Worm (Caenorhabditis elegans): ENCODE measurements around the gene gop-3.

The gop-3 gene

DNA sequence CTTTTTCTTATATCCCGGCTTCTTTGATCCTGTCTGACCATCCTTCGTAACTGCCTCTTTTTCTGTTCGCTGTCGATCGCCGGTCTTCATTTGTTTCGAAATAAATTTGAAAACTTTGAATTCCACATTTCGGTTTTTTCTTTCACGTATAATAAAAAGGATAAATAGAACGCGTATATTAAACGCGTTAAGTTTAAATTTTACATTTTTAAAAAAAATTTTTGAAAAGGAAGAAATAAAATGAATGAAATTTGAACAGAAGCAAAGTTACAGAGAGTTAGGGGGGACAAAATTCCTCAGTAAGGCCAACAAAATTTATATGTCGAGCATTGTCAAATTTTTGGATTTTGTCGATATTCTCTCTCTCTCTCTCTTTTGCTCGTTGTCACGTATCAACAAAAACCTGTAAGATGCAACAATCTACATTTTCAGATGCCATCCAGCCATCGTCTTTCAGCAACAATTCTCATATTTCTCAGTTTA, 41.3 kb downstream of the gop-3 start, which contains the start of the genes T15B12.2 and F52C9.5:
Gene T15B12.2, minus strand, starts transcription at position 101 of the 483 bp plus-strand sequence.
Gene F52C9.5, plus strand, starts transcription at position 433 of the 483 bp plus-strand sequence.
- TF ChIP-seq C06A6.2 (GFP tag; conservative IDR thresholded peaks at IDR 0.05) (no peak), hsf-1 (GFP tag; IDR thresholded peaks at IDR 0.05) (no peak), B0261.1 (tag; optimal IDR thresholded peaks at IDR 0.05) (no peak), C17E4.6 (GFP tag; IDR thresholded peaks at IDR 0.05) (no peak), tlf-1 (GFP tag; optimal IDR thresholded peaks at IDR 0.05) (no peak), ceh-40 (GFP tag; IDR thresholded peaks at IDR 0.05) (no peak), snpc-1.3 (tag; optimal IDR thresholded peaks at IDR 0.05; ENCODE audit: insufficient read depth) (no peak), ama-1 (optimal IDR thresholded peaks at IDR 0.05) (no peak), ama-1 (GFP tag; optimal IDR thresholded peaks at IDR 0.05) (no peak), lin-26 (GFP tag; IDR thresholded peaks at IDR 0.05) (no peak), hlh-12 (tag; optimal IDR thresholded peaks at IDR 0.05) (no peak), Y79H2A.3 (GFP tag; conservative IDR thresholded peaks at IDR 0.05) (no peak), lin-54 (GFP tag; optimal IDR thresholded peaks at IDR 0.05) (no peak), ceh-91 (GFP tag; IDR thresholded peaks at IDR 0.05) (no peak), egl-44 (GFP tag; IDR thresholded peaks at IDR 0.05) (no peak), lsy-27 (tag; optimal IDR thresholded peaks at IDR 0.05; ENCODE audit: borderline replicate concordance, insufficient read depth) (no peak), B0035.1 (tag; optimal IDR thresholded peaks at IDR 0.05) (no peak)

DNA sequence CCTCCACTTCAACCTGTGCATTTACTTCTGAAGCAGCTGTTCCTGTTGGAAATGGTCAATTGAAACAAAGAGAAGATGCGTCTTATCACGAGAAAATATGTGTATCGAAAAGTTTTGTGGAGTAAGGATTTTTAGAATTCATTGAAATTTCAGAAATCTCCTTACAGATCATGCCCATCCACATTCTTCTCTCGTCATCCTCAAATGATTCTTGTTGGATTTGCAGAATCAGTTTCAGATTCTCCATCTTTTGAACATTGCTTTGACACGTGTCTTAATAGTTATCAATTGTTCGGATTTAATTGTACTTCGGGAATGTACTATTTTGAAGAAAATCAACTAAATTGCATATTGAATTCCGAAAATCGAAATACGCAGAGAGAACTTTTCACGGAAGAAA, 43.5 kb downstream of the gop-3 start:
- no peak for TF ChIP-seq madf-8 (GFP tag; conservative IDR thresholded peaks at IDR 0.05)
- TF ChIP-seq mes-4 (tag; optimal IDR thresholded peaks at IDR 0.05), result no peak
- no peak for TF ChIP-seq ceh-27 (GFP tag; optimal IDR thresholded peaks at IDR 0.05)
- TF ChIP-seq nfyb-1 (GFP tag; IDR thresholded peaks at IDR 0.05), result no peak
- no peak for TF ChIP-seq dpff-1 (tag; optimal IDR thresholded peaks at IDR 0.05)
- no peak for TF ChIP-seq Y79H2A.3 (GFP tag; conservative IDR thresholded peaks at IDR 0.05)
- no peak for TF ChIP-seq ceh-100 (GFP tag; IDR thresholded peaks at IDR 0.05)
- no peak for TF ChIP-seq F39B2.1 (GFP tag; IDR thresholded peaks at IDR 0.05)
- no peak for TF ChIP-seq pha-4 (tag; optimal IDR thresholded peaks at IDR 0.05)
- TF ChIP-seq egrh-3 (GFP tag; IDR thresholded peaks at IDR 0.05), result no peak
- TF ChIP-seq sptf-2 (GFP tag; optimal IDR thresholded peaks at IDR 0.05), result no peak
- TF ChIP-seq madf-10 (tag; optimal IDR thresholded peaks at IDR 0.05), result no peak
- TF ChIP-seq let-526 (GFP tag; IDR thresholded peaks at IDR 0.05), result no peak
- TF ChIP-seq lag-1 (GFP tag; IDR thresholded peaks at IDR 0.05), result no peak
- no peak for TF ChIP-seq lsy-27 (tag; optimal IDR thresholded peaks at IDR 0.05; ENCODE audit: borderline replicate concordance, insufficient read depth)
- no peak for TF ChIP-seq rec-8 (tag; optimal IDR thresholded peaks at IDR 0.05)
- no peak for TF ChIP-seq aptf-2 (GFP tag; conservative IDR thresholded peaks at IDR 0.05)
- TF ChIP-seq dpl-1 (GFP tag; optimal IDR thresholded peaks at IDR 0.05), result no peak

DNA sequence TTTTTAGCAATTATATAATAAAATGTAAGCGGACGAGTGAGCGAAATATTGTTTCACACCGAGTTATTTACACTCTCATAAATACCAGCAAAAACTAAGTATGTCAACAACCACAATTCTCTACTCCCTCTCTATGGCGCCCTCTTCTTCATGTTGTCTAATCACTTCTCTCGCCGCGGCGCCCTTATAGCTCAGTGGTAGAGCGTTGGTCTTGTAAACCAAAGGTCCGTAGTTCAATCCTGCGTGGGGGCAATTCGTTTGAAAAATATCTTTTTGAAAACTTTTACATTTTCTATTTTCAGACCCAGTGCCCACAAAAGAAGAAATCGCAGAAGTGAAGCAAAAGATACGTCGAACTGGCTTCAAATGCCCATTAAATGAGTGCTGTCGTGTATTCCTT, 45.2 kb downstream of the gop-3 start:
- TF ChIP-seq athp-1 (tag; optimal IDR thresholded peaks at IDR 0.05) (peak; percentile 89), nfya-1 (tag; optimal IDR thresholded peaks at IDR 0.05; ENCODE audit: borderline replicate concordance, insufficient read depth) (no peak), lin-40 (tag; optimal IDR thresholded peaks at IDR 0.05) (peak; percentile 49), K11D2.4 (GFP tag; IDR thresholded peaks at IDR 0.05) (no peak), madf-6 (GFP tag; IDR thresholded peaks at IDR 0.05) (no peak; the same call in 1 of the 2 replicates), lin-26 (GFP tag; IDR thresholded peaks at IDR 0.05) (peak; percentile 98), attf-3 (GFP tag; conservative IDR thresholded peaks at IDR 0.05) (peak; percentile 58), C17E4.6 (GFP tag; IDR thresholded peaks at IDR 0.05) (no peak; the same call in 1 of the 2 replicates), aptf-3 (GFP tag; IDR thresholded peaks at IDR 0.05) (peak; percentile 83; the same call in 1 of the 2 replicates), Y56A3A.18 (GFP tag; IDR thresholded peaks at IDR 0.05) (peak; percentile 85), ztf-22 (GFP tag; optimal IDR thresholded peaks at IDR 0.05) (no peak), sptf-2 (GFP tag; optimal IDR thresholded peaks at IDR 0.05) (no peak), egl-44 (GFP tag; IDR thresholded peaks at IDR 0.05) (peak; percentile 87; the same call in 1 of the 2 replicates), ama-1 (optimal IDR thresholded peaks at IDR 0.05) (no peak), ama-1 (GFP tag; optimal IDR thresholded peaks at IDR 0.05) (peak; percentile 57 to 76), ekl-4 (GFP tag; IDR thresholded peaks at IDR 0.05) (no peak; the same call in 1 of the 2 replicates), madf-8 (GFP tag; conservative IDR thresholded peaks at IDR 0.05) (peak; percentile 59), ccch-3 (GFP tag; optimal IDR thresholded peaks at IDR 0.05) (no peak), dpff-1 (tag; optimal IDR thresholded peaks at IDR 0.05) (no peak), B0035.1 (tag; optimal IDR thresholded peaks at IDR 0.05) (no peak), ztf-3 (GFP tag; optimal IDR thresholded peaks at IDR 0.05) (no peak)

All from whole organism, young adult.